Worm (Caenorhabditis elegans): Measurements from ENCODE around the gene srj-40.

DNA sequence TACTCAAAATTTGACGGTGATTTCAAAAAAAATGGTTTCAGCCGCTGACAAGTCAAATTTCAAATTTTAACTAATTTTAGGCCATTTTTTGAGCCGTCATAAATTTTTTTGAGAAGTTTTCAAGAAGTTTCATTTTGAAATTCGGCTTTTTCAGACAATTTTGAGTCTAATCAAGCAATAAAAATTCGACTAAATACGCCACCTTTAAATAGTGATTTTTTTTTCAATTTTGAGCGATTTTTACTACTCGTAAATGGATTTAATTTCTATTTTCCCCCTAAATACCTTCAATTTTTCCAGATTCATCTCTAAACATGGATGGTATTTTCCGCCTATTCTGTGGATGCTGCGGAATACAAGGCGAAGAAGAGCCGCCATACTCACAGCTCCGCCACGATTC, 42.5 kb downstream of the srj-40 start, which contains the start of gene Y45G5AL.1:
- TF ChIP-seq flt-1 (GFP tag; IDR thresholded peaks at IDR 0.05) (no peak), ama-1 (optimal IDR thresholded peaks at IDR 0.05) (no peak)
